Fruit fly (Drosophila melanogaster) whole organism, prepupa: ENCODE data around the gene Rbbp5.

Source experiments
- CG10669 ChIP-seq: fragments of 200-800 bp; sonication (Bioruptor generic); optimal IDR thresholded peaks from 3 replicates; lab custom pipeline; 2018; ENCODE audit warnings: missing biosample characterization, mild to moderate bottlenecking, missing genetic modification characterization, moderate library complexity
- CG11294 ChIP-seq: fragments of 200-800 bp; sonication (Bioruptor generic); IDR thresholded peaks from 2 replicates; pipeline ENCODE4 v1.3.6; 2022; ENCODE audit warnings: missing biosample characterization, missing genetic modification characterization
- CG11762 ChIP-seq: fragments of 200-800 bp; sonication (Bioruptor generic); optimal IDR thresholded peaks from 3 replicates; lab custom pipeline; 2016; ENCODE audit warnings: missing biosample characterization, missing genetic modification characterization; ENCODE audit not compliant: insufficient read depth
- CG1621 ChIP-seq: fragments of 200-800 bp; sonication (Bioruptor generic); optimal IDR thresholded peaks from 3 replicates; lab custom pipeline; 2018; ENCODE audit warnings: missing biosample characterization, mild to moderate bottlenecking, missing genetic modification characterization
- CG3032 ChIP-seq: fragments of 200-800 bp; optimal IDR thresholded peaks from 2 replicates; lab custom pipeline; 2019; ENCODE audit warnings: missing biosample characterization, mild to moderate bottlenecking, missing genetic modification characterization, moderate library complexity
- CG31627 ChIP-seq: fragments of 200-800 bp; sonication (Bioruptor generic); optimal IDR thresholded peaks from 3 replicates; lab custom pipeline; 2016; ENCODE audit warnings: missing biosample characterization, missing genetic modification characterization
- CG3919 ChIP-seq: fragments of 200-800 bp; sonication (Bioruptor generic); optimal IDR thresholded peaks from 3 replicates; lab custom pipeline; 2016; ENCODE audit warnings: missing biosample characterization, missing genetic modification characterization
- CG4318 ChIP-seq: fragments of 200-800 bp; sonication (Bioruptor generic); optimal IDR thresholded peaks from 3 replicates; lab custom pipeline; 2017; ENCODE audit warnings: missing biosample characterization, mild to moderate bottlenecking, missing genetic modification characterization
- CG6163 ChIP-seq: fragments of 200-800 bp; sonication (Bioruptor generic); IDR thresholded peaks from 3 replicates; pipeline ENCODE4 v1.3.6; 2022; ENCODE audit warnings: missing biosample characterization, missing genetic modification characterization
- CG6276 ChIP-seq: fragments of 200-800 bp; sonication (Bioruptor generic); optimal IDR thresholded peaks from 2 replicates; lab custom pipeline; 2017; ENCODE audit warnings: missing biosample characterization, mild to moderate bottlenecking, missing genetic modification characterization
- CG6792 ChIP-seq: fragments of 200-800 bp; sonication (Bioruptor generic); optimal IDR thresholded peaks from 3 replicates; lab custom pipeline; 2016; ENCODE audit warnings: missing biosample characterization, missing genetic modification characterization
- CG6808 ChIP-seq: fragments of 200-800 bp; sonication (Bioruptor generic); optimal IDR thresholded peaks from 3 replicates; lab custom pipeline; 2017; ENCODE audit warnings: missing biosample characterization, missing genetic modification characterization, mild to moderate bottlenecking, moderate library complexity, missing genetic modification reagents
- CG6854 ChIP-seq: fragments of 200-800 bp; sonication (Bioruptor generic); optimal IDR thresholded peaks from 2 replicates; lab custom pipeline; 2017; ENCODE audit warnings: missing biosample characterization, mild to moderate bottlenecking, missing genetic modification characterization
- CG7368 ChIP-seq: fragments of 200-800 bp; sonication (Bioruptor generic); optimal IDR thresholded peaks from 3 replicates; lab custom pipeline; 2016; ENCODE audit warnings: missing biosample characterization, missing genetic modification characterization
- CG8319 ChIP-seq: fragments of 200-800 bp; sonication (Bioruptor generic); optimal IDR thresholded peaks from 3 replicates; lab custom pipeline; 2016; ENCODE audit warnings: missing biosample characterization, missing genetic modification characterization
- CG8632 ChIP-seq: fragments of 200-800 bp; sonication (Bioruptor generic); optimal IDR thresholded peaks from 3 replicates; lab custom pipeline; 2016; ENCODE audit warnings: missing biosample characterization, missing genetic modification characterization
- CG9139 ChIP-seq: fragments of 200-800 bp; sonication (Bioruptor generic); optimal IDR thresholded peaks from 3 replicates; lab custom pipeline; 2017; ENCODE audit warnings: missing biosample characterization, mild to moderate bottlenecking, missing genetic modification characterization
- Eip75B ChIP-seq: fragments of 200-800 bp; sonication (Bioruptor generic); optimal IDR thresholded peaks from 3 replicates; lab custom pipeline; 2016; ENCODE audit warnings: missing biosample characterization, missing genetic modification characterization
- Eip78C ChIP-seq: fragments of 200-800 bp; sonication (Bioruptor generic); peaks from one replicate; lab custom pipeline; 2016; ENCODE audit warnings: missing biosample characterization, missing genetic modification characterization
- Eip93F ChIP-seq: fragments of 200-800 bp; sonication (Bioruptor generic); optimal IDR thresholded peaks from 2 replicates; lab custom pipeline; 2016; ENCODE audit warnings: missing biosample characterization, mild to moderate bottlenecking, missing genetic modification characterization
- Ets21C ChIP-seq: fragments of 200-800 bp; sonication (Bioruptor generic); optimal IDR thresholded peaks from 3 replicates; lab custom pipeline; 2016; ENCODE audit warnings: missing biosample characterization, missing genetic modification characterization
- Hr38 ChIP-seq: sonication (Bioruptor generic); optimal IDR thresholded peaks from 2 replicates; lab custom pipeline; 2016; ENCODE audit warnings: missing biosample characterization, missing genetic modification characterization
- Hr4 ChIP-seq: fragments of 200-800 bp; sonication (Bioruptor generic); optimal IDR thresholded peaks from 3 replicates; lab custom pipeline; 2016; ENCODE audit warnings: missing biosample characterization, missing genetic modification characterization
- Lpt ChIP-seq: fragments of 200-800 bp; sonication (Bioruptor generic); optimal IDR thresholded peaks from 3 replicates; lab custom pipeline; 2016; ENCODE audit warnings: missing biosample characterization, missing genetic modification characterization
- Met ChIP-seq: fragments of 200-800 bp; sonication (Bioruptor generic); optimal IDR thresholded peaks from 3 replicates; lab custom pipeline; 2016; ENCODE audit warnings: missing biosample characterization, missing genetic modification characterization
- Sox102F ChIP-seq: fragments of 200-800 bp; sonication (Bioruptor generic); optimal IDR thresholded peaks from 2 replicates; lab custom pipeline; 2016; ENCODE audit warnings: missing biosample characterization, mild to moderate bottlenecking, missing genetic modification characterization
- Sox14 ChIP-seq: fragments of 200-800 bp; sonication (Bioruptor generic); optimal IDR thresholded peaks from 3 replicates; lab custom pipeline; 2016; ENCODE audit warnings: missing biosample characterization, missing genetic modification characterization
- achi ChIP-seq: fragments of 200-800 bp; sonication (Bioruptor generic); optimal IDR thresholded peaks from 3 replicates; lab custom pipeline; 2016; ENCODE audit warnings: missing biosample characterization, missing genetic modification characterization
- cyc ChIP-seq: fragments of 200-800 bp; sonication (Bioruptor generic); optimal IDR thresholded peaks from 3 replicates; lab custom pipeline; 2016; ENCODE audit warnings: missing biosample characterization, missing genetic modification characterization
- dsx ChIP-seq: fragments of 200-800 bp; optimal IDR thresholded peaks from 3 replicates; lab custom pipeline; 2019; ENCODE audit warnings: missing biosample characterization, mild to moderate bottlenecking, missing genetic modification characterization, moderate library complexity; ENCODE audit not compliant: poor library complexity, severe bottlenecking
- esn ChIP-seq: fragments of 200-800 bp; sonication (Bioruptor generic); optimal IDR thresholded peaks from 2 replicates; lab custom pipeline; 2016; ENCODE audit warnings: missing biosample characterization, mild to moderate bottlenecking, missing genetic modification characterization, moderate library complexity
- fd59A ChIP-seq: fragments of 200-800 bp; sonication (Bioruptor generic); optimal IDR thresholded peaks from 2 replicates; lab custom pipeline; 2017; ENCODE audit warnings: missing biosample characterization, mild to moderate bottlenecking, missing genetic modification characterization, missing genetic modification reagents
- fkh ChIP-seq: fragments of 200-800 bp; sonication (Bioruptor generic); optimal IDR thresholded peaks from 3 replicates; lab custom pipeline; 2017; ENCODE audit warnings: missing biosample characterization, mild to moderate bottlenecking, missing genetic modification characterization, moderate library complexity
- net ChIP-seq: fragments of 200-800 bp; sonication (Bioruptor generic); optimal IDR thresholded peaks from 3 replicates; lab custom pipeline; 2016; ENCODE audit warnings: missing biosample characterization, missing genetic modification characterization
- salr ChIP-seq, 2 experiments: fragments of 200-800 bp; sonication (Bioruptor generic); optimal IDR thresholded peaks; 3 replicates each; lab custom pipeline; 2016 to 2018; ENCODE audit warnings: missing biosample characterization in 2 of 2, missing genetic modification characterization in 2 of 2, mild to moderate bottlenecking in 1 of 2
- spab ChIP-seq: fragments of 200-800 bp; sonication (Bioruptor generic); optimal IDR thresholded peaks from 2 replicates; lab custom pipeline; 2017; ENCODE audit warnings: missing biosample characterization, mild to moderate bottlenecking, missing genetic modification characterization, missing genetic modification reagents
- ss ChIP-seq, 2 experiments: fragments of 200-800 bp; sonication (Bioruptor generic); optimal IDR thresholded peaks; 2 replicates in 1 of 2; 3 replicates in 1 of 2; lab custom pipeline; 2017 to 2018; ENCODE audit warnings: mild to moderate bottlenecking in 2 of 2, missing biosample characterization in 2 of 2, missing genetic modification characterization in 2 of 2, moderate library complexity in 1 of 2
- svp ChIP-seq: fragments of 200-800 bp; sonication (Bioruptor generic); peaks from one replicate; lab custom pipeline; 2016; ENCODE audit warnings: missing biosample characterization, missing genetic modification characterization
- topi ChIP-seq: fragments of 200-800 bp; sonication (Bioruptor generic); optimal IDR thresholded peaks from 3 replicates; lab custom pipeline; 2016; ENCODE audit warnings: missing biosample characterization, missing genetic modification characterization
- vri ChIP-seq: fragments of 200-800 bp; sonication (Bioruptor generic); optimal IDR thresholded peaks from 3 replicates; lab custom pipeline; 2016; ENCODE audit warnings: missing biosample characterization, mild to moderate bottlenecking, missing genetic modification characterization

Rbbp5 gene

dm6 chr3L:20317751-20318150 lies 30.0 kb downstream of the Rbbp5 start:
- TF ChIP-seq svp (GFP tag; lab: Kevin White, UChicago): peak; percentile 69
- no peak for TF ChIP-seq CG10669 (GFP tag; lab: Kevin White, UChicago)

dm6 chr3L:20316956-20317589 lies 30.7 kb downstream of the Rbbp5 start, which contains the start of gene Spn77Ba:
Gene Spn77Ba, plus strand, starts transcription at chr3L:20317190.
- TF ChIP-seq dsx (GFP tag; lab: Kevin White, UChicago) (peak; percentile 57), CG10669 (GFP tag; lab: Kevin White, UChicago) (no peak), CG4318 (no peak), net (GFP tag; lab: Kevin White, UChicago) (peak; percentile 57), CG7368 (GFP tag; lab: Kevin White, UChicago) (peak; percentile 42), CG11762 (GFP tag; lab: Kevin White, UChicago) (no peak), achi (GFP tag; lab: Kevin White, UChicago) (peak; percentile 20), CG9139 (GFP tag; lab: Kevin White, UChicago) (peak; percentile 49), CG6808 (GFP tag; lab: Kevin White, UChicago) (peak; percentile 44), cyc (no peak), CG3919 (GFP tag; lab: Kevin White, UChicago) (peak; percentile 58), CG6854 (GFP tag; lab: Kevin White, UChicago) (peak; percentile 58), CG8319 (no peak), Ets21C (GFP tag; lab: Kevin White, UChicago) (no peak), Eip78C (GFP tag; lab: Kevin White, UChicago) (peak; percentile 78), CG8632 (peak; percentile 11), Hr38 (GFP tag; lab: Kevin White, UChicago) (no peak), Eip75B (GFP tag; lab: Kevin White, UChicago) (peak; percentile 27), CG1621 (peak; percentile 53), ss (GFP tag; optimal IDR thresholded peaks at IDR 0.05; lab: Kevin White, UChicago) (peak; percentile 62 to 71), vri (GFP tag; lab: Kevin White, UChicago) (peak; percentile 77), svp (GFP tag; lab: Kevin White, UChicago) (peak; percentile 89), Lpt (GFP tag; lab: Kevin White, UChicago) (peak; percentile 8), Hr4 (GFP tag; lab: Kevin White, UChicago) (no peak), spab (GFP tag; lab: Kevin White, UChicago) (no peak), CG6163 (peak; percentile 68; the same call in 2 of the 3 replicates), Sox102F (GFP tag; lab: Kevin White, UChicago) (peak; percentile 23), Met (GFP tag; lab: Kevin White, UChicago) (peak; percentile 13), Sox14 (peak; percentile 42)
- TF ChIP-seq, all 60 proteins: peak for 20

- TF ChIP-seq Eip93F (GFP tag; lab: Kevin White, UChicago) (no peak), CG8632 (no peak), salr (GFP tag; optimal IDR thresholded peaks at IDR 0.05; lab: Kevin White, UChicago) (no peak), topi (GFP tag; lab: Kevin White, UChicago) (peak; percentile 35), ss (GFP tag; optimal IDR thresholded peaks at IDR 0.05; lab: Kevin White, UChicago) (peak in 1 of 2 experiments; percentile 5), CG11294 (GFP tag; lab: Robert Waterston, UW) (no peak), CG6276 (no peak), Eip78C (GFP tag; lab: Kevin White, UChicago) (peak; percentile 83), Eip75B (GFP tag; lab: Kevin White, UChicago) (no peak), CG1621 (peak; percentile 26), net (GFP tag; lab: Kevin White, UChicago) (no peak), esn (peak; percentile 51), CG9139 (GFP tag; lab: Kevin White, UChicago) (no peak), cyc (peak; percentile 11), CG3032 (tag; lab: Kevin White, UChicago) (peak; percentile 14), achi (GFP tag; lab: Kevin White, UChicago) (no peak), CG11762 (GFP tag; lab: Kevin White, UChicago) (no peak), Sox14 (peak; percentile 46), fkh (GFP tag; lab: Kevin White, UChicago) (peak; percentile 56), CG6792 (GFP tag; lab: Kevin White, UChicago) (no peak), dsx (GFP tag; lab: Kevin White, UChicago) (peak; percentile 19), CG31627 (GFP tag; lab: Kevin White, UChicago) (peak; percentile 29), Lpt (GFP tag; lab: Kevin White, UChicago) (no peak), spab (GFP tag; lab: Kevin White, UChicago) (no peak), fd59A (GFP tag; lab: Kevin White, UChicago) (no peak)
Measured at dm6 chr3L:20313469-20313868, 34.3 kb downstream of the Rbbp5 start, which contains the start of gene alphaSnap. Gene alphaSnap, plus strand, starts transcription at chr3L:20313632.
